Fruit fly (Drosophila melanogaster) whole organism, larva: ENCODE results near the gene CG11409.

Experiments used
- noc ChIP-seq: fragments of 200-800 bp; sonication (Bioruptor generic); optimal IDR thresholded peaks from 3 replicates; lab custom pipeline; 2019; ENCODE audit warnings: missing biosample characterization, mild to moderate bottlenecking, missing genetic modification characterization, moderate library complexity

The CG11409 gene

dm6 chrX:1349255-1349654 is 7.9 kb upstream of the CG11409 start, which contains the start of gene MTPAP:
MTPAP (minus strand) TSS chrX:1349357.
- TF ChIP-seq noc (tag; lab: Kevin White, UChicago) = no peak

- no peak for TF ChIP-seq noc (tag; lab: Kevin White, UChicago)
Measured at dm6 chrX:1346833-1347232, 5.4 kb upstream of the CG11409 start.

dm6 chrX:1346256-1346655 is 4.9 kb upstream of the CG11409 start, which contains the start of gene Tsp2A:
Tsp2A (plus strand) TSS chrX:1346553.
- TF ChIP-seq noc (tag; lab: Kevin White, UChicago) = no peak

DNA sequence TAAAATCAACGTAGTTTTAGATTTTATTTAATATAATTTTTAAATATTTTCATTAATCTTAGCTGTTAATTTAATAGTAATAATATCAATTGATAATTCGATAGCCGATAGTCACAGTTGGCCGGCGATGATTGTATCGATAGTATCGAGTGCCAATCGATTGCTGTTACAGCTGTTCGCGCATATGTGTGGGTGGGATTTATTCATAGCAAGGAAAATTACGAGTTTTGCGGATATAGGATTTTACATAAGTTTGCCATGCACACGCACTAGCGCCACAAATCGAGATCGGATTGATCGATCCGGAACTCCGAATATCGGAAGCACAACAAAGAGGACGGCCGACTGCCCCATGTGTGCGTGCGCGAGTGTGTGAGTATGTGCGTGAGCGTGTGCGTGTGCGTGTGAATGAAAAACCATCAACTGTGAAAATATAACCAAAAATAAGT is 581 bp upstream of the CG11409 start, which contains the start of gene Naa30A:
Gene Naa30A (plus strand): TSS at position 163 of the 449 bp plus-strand sequence.
- no peak for TF ChIP-seq noc (tag; lab: Kevin White, UChicago)

DNA sequence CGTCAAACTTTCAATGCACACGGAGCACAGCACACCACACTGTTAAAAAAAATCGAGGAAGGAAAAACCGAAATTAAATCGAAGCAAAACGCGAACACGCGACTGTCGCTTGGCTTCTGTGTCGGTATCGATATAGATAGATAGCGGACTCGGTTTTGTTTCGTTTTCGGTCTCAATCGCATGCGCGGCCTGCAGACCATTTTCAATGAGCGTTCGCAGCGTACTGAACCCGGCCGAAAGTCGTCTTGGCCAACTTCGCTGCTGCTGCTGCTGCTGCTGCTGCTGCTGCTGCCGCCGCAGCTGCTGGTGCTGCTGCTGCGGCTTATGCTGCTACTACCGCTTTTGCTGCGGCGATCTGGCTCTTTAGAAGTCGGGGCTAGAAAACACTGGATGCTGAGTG is 3.4 kb downstream of the CG11409 start:
- no peak for TF ChIP-seq noc (tag; lab: Kevin White, UChicago)

DNA sequence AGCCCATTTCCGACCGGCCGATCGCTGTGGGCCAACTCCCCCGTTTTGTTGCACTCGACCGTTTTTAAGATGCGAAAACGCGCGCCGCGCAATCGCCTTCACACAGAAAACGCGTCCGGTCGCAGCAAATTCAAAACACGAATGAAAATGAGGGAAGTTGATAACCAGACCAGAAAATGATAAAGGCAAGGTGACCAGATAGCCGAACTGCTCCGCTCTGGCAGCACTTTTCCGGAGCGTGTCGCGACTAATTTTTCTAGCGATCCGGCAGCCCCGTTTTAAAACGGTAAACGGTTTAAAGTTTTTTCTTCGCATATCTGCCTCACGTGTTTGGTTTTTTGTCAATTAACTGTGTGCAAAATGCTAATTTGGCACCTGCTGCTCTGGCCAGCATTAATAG is 19.2 kb downstream of the CG11409 start, which contains the start of gene DAAM:
Gene DAAM (minus strand): TSS at position 149 of the 400 bp plus-strand sequence.
- no peak for TF ChIP-seq noc (tag; lab: Kevin White, UChicago)

dm6 chrX:1321664-1322063 is 19.7 kb downstream of the CG11409 start:
- no peak for TF ChIP-seq noc (tag; lab: Kevin White, UChicago)

- TF ChIP-seq noc (tag; lab: Kevin White, UChicago) = no peak
Measured at dm6 chrX:1321043-1321442, 20.3 kb downstream of the CG11409 start.

DNA sequence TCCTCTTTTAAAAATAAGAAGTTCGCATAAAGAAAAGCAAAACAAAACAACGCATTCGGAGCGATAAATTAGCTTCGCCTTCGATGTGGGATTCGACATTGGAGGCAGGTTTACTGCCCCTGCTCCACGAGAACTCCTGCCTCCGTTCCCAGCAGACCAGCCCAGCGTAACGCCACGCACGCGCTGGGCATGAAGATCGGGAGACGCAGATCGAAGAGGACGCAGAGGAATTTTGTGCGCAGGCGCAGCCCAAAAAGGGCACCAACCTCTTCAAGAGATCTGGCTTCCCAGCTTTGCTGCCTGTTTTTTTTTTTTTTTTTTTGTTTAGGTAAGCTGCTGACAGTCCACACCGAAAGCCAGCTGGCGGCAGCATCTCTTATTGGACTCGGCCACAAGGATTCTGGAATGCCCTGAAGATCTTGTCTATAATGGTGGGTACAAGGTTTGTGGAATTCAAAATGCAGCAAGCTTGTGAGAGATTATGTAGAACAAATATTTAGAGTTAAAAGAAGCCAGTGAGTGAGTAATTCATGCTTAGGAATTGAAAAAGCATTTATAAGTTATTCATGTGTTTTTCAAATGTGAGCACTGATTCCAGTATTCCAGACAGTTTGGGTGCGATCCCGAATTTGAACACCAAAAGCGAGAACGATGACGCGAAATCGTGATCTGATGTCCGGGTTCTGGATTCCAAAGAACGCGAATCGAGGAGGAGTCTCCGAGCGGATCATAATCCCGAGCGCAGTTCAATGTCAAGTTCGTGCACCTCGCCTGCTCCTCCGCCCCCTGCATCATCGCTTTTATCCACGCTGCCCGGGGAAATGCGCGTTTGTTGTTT is 21.0 kb downstream of the CG11409 start:
- no peak for TF ChIP-seq noc (tag; lab: Kevin White, UChicago)

DNA sequence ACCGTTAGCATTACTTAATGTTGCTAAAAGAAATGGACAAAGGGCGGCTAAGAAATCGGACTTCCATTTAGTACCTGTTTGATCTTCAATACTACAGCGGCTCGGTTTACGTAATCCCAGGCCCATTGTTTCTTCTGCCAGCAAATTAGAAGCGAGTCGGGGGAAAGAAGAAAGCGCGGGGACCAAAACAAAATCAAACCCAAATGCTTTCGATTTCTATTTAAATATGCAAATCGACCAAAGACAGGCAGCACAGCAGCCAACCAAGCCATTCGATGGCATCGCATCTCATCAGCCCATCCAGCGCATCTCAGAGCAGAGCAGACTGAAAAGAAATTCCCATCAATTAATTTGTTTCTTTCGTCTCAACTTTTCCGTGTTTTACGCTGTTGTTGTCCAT is 28.9 kb downstream of the CG11409 start:
- no peak for TF ChIP-seq noc (tag; lab: Kevin White, UChicago)

- no peak for TF ChIP-seq noc (tag; lab: Kevin White, UChicago)
Measured at dm6 chrX:1311218-1311617, 30.2 kb downstream of the CG11409 start.

- TF ChIP-seq noc (tag; lab: Kevin White, UChicago) = no peak
Measured at dm6 chrX:1308444-1308843, 32.9 kb downstream of the CG11409 start.

dm6 chrX:1303961-1304360 is 37.4 kb downstream of the CG11409 start:
- no peak for TF ChIP-seq noc (tag; lab: Kevin White, UChicago)

DNA sequence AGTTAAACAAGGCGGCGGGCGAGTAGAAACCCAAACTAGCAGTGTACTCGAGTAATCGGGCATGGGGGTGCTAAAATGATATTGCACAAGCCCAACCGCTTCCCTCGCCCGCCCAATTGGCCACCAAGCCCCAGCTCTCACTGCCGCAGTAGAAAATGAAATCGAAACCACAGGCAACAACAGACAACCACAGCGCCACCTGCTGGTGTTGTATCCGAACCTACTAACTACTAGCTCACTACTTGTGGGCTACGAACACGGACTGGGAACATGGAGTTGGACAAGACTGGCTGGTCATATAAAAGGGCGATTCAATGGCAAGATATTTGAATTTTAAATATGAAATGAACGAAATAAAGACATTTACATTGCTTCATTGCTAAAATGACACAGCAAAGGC is 41.5 kb downstream of the CG11409 start:
- no peak for TF ChIP-seq noc (tag; lab: Kevin White, UChicago)

dm6 chrX:1298287-1298686 is 43.1 kb downstream of the CG11409 start, which contains the start of gene CG32811:
CG32811 (minus strand) TSS chrX:1298387.
- TF ChIP-seq noc (tag; lab: Kevin White, UChicago) = no peak

DNA sequence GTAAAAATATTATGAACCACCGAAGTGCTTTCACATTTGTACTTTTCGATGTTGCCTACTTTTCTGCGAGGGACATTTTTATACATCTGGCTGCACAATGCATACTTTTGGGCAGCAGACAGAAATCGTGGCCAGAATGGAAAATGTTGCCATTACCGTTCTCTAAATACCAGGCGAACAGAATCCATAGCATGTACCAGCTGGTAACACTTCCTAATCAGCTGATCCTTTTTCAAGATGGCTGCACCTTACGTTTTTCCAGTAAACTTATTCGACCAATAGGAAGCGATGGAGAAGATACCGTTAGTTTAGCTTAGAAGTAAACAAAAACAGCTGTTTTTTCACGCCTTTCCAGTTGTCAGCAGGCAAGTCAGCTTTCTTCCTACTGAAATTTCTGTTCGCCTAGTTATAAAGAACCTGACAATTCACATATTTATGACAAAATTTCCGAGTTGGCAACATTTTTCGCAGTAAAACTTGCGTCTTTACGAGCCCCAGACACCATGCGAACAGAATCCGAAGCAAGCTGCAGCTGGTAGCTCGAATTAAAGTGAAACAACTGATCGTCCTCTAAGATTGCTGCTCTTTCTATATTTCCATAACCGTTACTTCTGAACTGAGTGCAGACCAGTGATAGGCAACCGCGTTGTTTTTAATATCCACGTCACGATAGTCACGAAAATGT is 52.3 kb downstream of the CG11409 start:
- no peak for TF ChIP-seq noc (tag; lab: Kevin White, UChicago)
